Fruit fly (Drosophila melanogaster): Measurements from ENCODE around the gene CG15213.

Gene CG15213

DNA sequence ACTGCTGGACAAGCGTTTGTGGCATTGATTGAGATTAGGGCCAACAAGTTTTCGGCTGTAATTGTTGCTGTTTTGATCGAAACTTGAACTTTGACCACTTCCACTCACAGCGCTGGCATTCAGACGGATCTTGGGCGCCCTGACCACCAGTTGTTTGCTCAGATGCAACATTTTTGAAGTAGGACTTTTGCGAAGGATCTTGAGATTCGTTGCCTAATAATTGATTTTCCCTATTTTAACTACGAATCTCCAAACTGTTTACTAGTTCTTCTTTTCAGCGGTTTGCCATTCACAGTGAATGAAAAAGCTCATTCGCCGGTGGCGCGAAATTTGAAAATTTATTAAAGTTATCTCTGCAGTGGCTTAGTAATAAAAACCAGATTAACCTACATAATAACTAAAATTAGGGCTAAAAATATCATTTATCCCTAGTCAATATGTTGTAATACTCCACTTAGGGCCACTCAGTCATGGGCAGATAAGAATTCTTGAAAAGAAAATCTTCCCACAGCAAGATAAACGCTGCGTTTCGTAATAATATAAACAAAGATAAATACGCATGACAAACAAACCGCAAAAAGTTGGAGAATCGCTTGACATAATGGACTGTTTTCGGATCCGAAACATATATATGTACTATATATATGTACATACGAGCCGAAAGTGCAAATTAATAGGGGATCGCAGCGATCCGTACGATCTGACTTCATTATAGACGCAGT lies 8.5 kb upstream of the CG15213 start, which contains the start of the genes Dhrs4 and Gdap1:
Gene Dhrs4, minus strand, starts transcription at position 267 of the 722 bp plus-strand sequence.
Gene Gdap1, plus strand, starts transcription at position 574 of the 722 bp plus-strand sequence.
- TF ChIP-seq h (optimal IDR thresholded peaks at IDR 0.05) (no peak), Myc (optimal IDR thresholded peaks at IDR 0.05) (no peak), psq (optimal IDR thresholded peaks at IDR 0.05) (no peak), ttk (optimal IDR thresholded peaks at IDR 0.05) (no peak), Sin3A (optimal IDR thresholded peaks at IDR 0.05) (no peak), insv (optimal IDR thresholded peaks at IDR 0.05) (no peak)

DNA sequence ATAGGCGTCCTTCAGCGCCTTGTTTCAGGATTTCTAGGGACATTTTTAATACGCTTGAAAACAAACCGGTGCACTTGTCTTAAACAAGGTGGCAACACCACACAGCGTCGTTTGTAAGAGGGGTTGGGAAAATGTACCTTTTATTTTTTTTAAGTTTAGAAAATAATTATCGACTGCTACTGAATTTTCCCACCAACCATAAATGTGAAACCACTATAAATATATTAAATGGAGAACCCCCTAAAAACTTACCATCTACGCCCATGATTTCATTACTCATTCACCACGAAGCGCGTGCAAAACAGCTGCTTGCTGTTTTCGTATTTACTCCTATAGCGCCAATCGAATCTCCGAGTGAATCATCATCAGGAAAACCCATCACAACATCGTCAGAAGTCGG lies 6.3 kb upstream of the CG15213 start, which contains the start of the genes Tcs5 and CHMP2B:
Gene Tcs5, minus strand, starts transcription at position 84 of the 400 bp plus-strand sequence.
Gene CHMP2B, plus strand, starts transcription at position 308 of the 400 bp plus-strand sequence.
- TF ChIP-seq insv (optimal IDR thresholded peaks at IDR 0.05), result no peak
- no peak for TF ChIP-seq Myc (optimal IDR thresholded peaks at IDR 0.05)
- TF ChIP-seq Sin3A (optimal IDR thresholded peaks at IDR 0.05), result no peak
- no peak for TF ChIP-seq h (optimal IDR thresholded peaks at IDR 0.05)

DNA sequence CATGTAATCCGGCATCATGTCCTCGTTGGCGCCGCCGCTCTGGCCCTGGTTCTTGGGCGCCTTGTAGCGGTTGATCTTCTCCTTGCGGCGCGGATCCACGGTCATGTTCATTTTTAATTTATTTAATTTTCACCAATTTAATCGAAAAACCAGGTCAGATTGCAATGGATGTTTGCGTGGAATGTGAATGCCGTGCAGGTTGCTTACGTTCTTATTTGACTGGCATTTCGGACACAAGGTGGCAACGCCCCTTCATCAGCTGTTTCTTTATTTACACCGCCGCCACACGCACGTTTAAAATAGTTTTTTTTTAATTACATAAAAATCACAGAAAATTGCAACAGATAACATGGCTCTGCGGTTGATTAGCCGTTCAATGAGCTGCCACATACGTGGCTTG lies 3.1 kb upstream of the CG15213 start, which contains the start of the genes CG10674 and CG4611:
Gene CG10674, minus strand, starts transcription at position 170 of the 400 bp plus-strand sequence.
Gene CG4611, plus strand, starts transcription at position 254 of the 400 bp plus-strand sequence.
- TF ChIP-seq Myc (optimal IDR thresholded peaks at IDR 0.05) (no peak), psq (optimal IDR thresholded peaks at IDR 0.05) (no peak), h (optimal IDR thresholded peaks at IDR 0.05) (no peak), insv (optimal IDR thresholded peaks at IDR 0.05) (no peak), Sin3A (optimal IDR thresholded peaks at IDR 0.05) (no peak), ttk (optimal IDR thresholded peaks at IDR 0.05) (no peak)

DNA sequence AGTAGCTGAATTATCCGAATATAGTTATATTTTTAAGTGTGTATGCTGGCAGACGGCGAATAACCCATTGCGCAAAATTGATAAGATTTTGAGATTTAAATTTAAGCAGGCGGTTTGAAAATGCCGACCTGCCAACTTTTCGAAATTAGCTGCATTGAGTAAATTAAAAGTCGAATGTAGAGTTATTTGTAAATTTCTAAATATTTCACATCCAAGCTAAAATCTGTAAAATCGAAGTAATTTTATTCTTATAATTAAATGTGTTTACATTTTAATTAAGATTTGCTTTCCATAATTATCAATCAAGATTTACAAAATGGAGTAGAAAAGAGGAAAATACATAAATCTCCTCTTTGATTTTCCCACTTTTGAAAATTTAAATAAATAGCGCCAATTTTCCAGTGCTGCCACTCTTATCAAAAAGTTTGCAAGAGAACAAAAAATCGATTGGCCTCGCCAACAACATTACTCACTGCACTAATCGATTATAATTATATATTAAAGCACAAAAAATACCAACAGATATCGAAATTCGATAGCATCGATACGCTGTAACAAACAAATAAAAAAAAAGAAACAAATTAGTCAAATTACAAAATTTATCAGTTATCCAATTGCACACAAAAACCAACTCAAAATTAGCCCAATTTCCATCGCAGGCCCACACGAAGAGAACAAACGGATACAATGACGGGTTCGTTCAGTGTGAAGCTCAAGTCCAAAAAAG lies 847 bp upstream of the CG15213 start, which contains the start of gene Yod1:
Gene Yod1, plus strand, starts transcription at position 168 of the 727 bp plus-strand sequence.
- TF ChIP-seq Myc (optimal IDR thresholded peaks at IDR 0.05) (no peak), psq (optimal IDR thresholded peaks at IDR 0.05) (no peak), ttk (optimal IDR thresholded peaks at IDR 0.05) (no peak), h (optimal IDR thresholded peaks at IDR 0.05) (no peak), Sin3A (optimal IDR thresholded peaks at IDR 0.05) (no peak), insv (optimal IDR thresholded peaks at IDR 0.05) (no peak)

DNA sequence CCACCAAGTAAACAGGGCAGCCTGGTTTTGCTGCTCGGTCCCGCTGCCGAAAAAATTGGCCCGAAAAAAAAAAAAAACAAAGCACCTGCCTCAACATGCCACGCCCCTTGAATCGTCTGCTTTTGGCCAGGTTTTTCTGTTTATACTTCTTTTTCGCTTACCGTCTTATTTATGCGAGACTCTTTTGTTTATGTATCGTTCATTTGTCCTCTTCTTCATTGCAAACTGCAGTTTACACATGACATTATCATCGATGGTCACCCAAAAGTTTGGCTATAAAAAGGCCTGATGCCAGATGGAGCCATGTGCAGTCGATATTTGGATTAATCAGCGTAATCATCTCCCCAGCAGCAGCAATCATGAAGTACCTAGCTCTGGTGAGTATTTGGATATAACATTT lies 1.8 kb downstream of the CG15213 start, which contains the start of gene CG15212:
Gene CG15212, plus strand, starts transcription at position 301 of the 400 bp plus-strand sequence.
- TF ChIP-seq insv (optimal IDR thresholded peaks at IDR 0.05) (no peak), psq (optimal IDR thresholded peaks at IDR 0.05) (no peak), Sin3A (optimal IDR thresholded peaks at IDR 0.05) (no peak), ttk (optimal IDR thresholded peaks at IDR 0.05) (no peak), Myc (optimal IDR thresholded peaks at IDR 0.05) (no peak), h (optimal IDR thresholded peaks at IDR 0.05) (no peak)

DNA sequence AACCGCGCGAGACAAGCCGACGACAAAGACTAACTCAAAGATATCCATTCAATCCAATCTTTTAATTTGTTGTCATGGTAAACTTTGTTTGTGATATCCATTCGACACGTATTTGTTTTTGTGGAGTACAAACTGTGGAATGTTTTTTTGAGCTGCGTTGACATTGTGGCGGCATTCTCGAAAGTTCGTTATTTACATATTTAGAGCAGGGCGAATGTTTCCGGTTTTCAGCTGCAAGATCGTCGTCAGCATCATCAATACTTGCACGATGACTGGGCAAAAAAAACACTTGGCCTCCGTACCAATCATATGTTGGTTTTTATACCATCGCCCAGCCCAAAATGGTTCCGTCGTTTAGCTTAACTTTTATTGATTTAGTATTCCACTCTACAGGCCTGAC lies 2.5 kb downstream of the CG15213 start:
- TF ChIP-seq h (optimal IDR thresholded peaks at IDR 0.05), result no peak
- no peak for TF ChIP-seq ttk (optimal IDR thresholded peaks at IDR 0.05)
- TF ChIP-seq Myc (optimal IDR thresholded peaks at IDR 0.05), result no peak
- TF ChIP-seq insv (optimal IDR thresholded peaks at IDR 0.05), result no peak
- TF ChIP-seq psq (optimal IDR thresholded peaks at IDR 0.05), result no peak
- TF ChIP-seq Sin3A (optimal IDR thresholded peaks at IDR 0.05), result no peak

DNA sequence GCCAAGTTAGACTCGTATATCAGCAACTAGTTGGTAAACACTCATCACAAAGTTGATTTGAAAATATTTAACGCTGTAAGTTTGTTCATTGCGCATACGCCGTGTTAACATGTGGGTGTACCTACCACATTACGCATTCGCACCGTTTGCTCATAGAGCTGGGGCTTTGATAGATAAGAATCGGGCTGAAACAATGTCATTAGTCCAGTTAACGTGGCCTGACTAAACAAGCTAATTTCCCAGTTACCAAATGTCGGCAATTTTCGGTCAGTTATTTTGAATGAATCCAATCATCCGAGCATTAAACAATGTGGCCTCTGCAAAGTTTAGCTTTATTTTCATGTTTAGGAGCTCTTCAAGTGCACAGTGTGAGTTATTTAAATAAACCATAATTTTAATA lies 3.8 kb downstream of the CG15213 start, which contains the start of gene CG4597:
Gene CG4597, plus strand, starts transcription at position 301 of the 400 bp plus-strand sequence.
- TF ChIP-seq insv (optimal IDR thresholded peaks at IDR 0.05) (no peak), psq (optimal IDR thresholded peaks at IDR 0.05) (no peak), Sin3A (optimal IDR thresholded peaks at IDR 0.05) (no peak), h (optimal IDR thresholded peaks at IDR 0.05) (no peak), ttk (optimal IDR thresholded peaks at IDR 0.05) (no peak), Myc (optimal IDR thresholded peaks at IDR 0.05) (no peak)

DNA sequence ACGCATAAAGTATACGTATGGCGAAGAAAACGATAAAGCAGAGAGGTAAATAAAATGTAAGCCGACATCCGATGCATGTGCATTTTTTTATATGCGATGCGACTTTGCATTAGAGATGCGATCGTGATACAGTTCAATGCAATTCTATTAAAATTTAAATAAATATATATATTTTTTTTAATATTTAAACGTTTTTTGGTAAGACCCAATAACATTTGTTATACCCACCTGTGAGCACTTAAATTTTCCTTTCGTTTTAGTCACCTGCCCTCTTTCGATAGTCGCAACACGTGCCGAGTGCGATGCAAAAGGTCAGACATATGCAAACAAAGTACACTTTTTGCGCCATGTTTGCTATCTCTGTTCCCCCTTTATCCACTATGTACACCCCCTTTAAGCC lies 4.8 kb downstream of the CG15213 start:
- TF ChIP-seq Myc (optimal IDR thresholded peaks at IDR 0.05) (no peak), insv (optimal IDR thresholded peaks at IDR 0.05) (no peak), h (optimal IDR thresholded peaks at IDR 0.05) (no peak), ttk (optimal IDR thresholded peaks at IDR 0.05) (no peak), Sin3A (optimal IDR thresholded peaks at IDR 0.05) (no peak), psq (optimal IDR thresholded peaks at IDR 0.05) (no peak)

DNA sequence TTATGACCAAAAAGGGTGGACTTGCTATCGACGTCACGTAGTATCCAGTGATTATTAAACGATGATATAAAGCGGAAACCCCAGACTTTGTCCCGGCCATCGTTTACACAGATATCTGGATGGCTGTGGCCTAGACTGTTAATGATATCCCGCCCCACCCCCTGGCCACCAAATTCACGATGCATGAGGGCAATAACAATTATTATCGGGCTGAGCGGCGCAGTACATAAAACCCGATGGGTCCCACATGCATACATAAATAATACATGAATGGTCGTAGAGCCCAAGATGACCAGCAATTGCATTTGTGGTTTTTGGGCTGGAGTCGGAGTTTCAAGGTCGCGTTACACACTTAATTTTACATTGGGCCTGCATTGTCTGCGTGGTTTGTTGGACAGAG lies 5.4 kb downstream of the CG15213 start:
- no peak for TF ChIP-seq Sin3A (optimal IDR thresholded peaks at IDR 0.05)

DNA sequence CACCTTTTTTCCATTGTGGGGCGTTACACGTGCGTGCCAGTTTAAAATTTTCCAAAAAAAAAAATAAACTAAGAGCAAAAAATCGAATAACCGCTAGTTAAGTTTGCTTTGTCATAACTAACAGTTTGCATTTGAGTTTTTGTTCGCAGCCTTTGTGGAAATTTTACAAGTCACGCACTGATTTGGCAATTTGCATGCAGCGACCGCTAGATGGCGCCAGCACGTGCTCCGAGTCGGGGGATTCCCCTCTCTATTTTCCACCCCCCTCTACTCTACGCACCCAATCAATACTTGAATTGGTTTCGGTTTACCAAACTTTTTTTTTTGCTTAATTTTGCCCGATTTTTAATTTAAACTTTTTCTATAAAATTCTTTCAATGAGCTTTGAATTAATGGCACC lies 7.8 kb downstream of the CG15213 start:
- no peak for TF ChIP-seq Sin3A (optimal IDR thresholded peaks at IDR 0.05)
- no peak for TF ChIP-seq h (optimal IDR thresholded peaks at IDR 0.05)
- TF ChIP-seq ttk (optimal IDR thresholded peaks at IDR 0.05), result no peak
- no peak for TF ChIP-seq Myc (optimal IDR thresholded peaks at IDR 0.05)
- no peak for TF ChIP-seq insv (optimal IDR thresholded peaks at IDR 0.05)
- no peak for TF ChIP-seq psq (optimal IDR thresholded peaks at IDR 0.05)

DNA sequence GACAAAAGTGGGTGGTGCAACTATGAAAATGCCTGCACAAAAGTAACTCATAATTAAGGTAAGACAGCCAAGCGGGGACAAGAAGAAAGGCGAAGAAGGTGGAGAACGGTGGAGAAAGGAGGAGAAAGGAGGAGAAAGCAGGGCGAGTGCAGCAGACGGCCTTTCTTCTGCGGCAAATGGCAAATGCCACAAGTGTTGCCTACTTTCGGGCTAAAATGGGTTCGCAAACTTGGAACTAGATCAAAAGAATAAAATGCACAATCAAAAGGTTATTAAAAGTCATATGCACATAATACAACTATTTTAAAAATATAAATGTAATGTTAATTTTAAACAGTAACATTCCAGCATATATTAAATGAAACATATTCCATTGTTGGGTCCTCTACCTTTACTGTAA lies 31.0 kb downstream of the CG15213 start:
- TF ChIP-seq Myc (optimal IDR thresholded peaks at IDR 0.05) (no peak), ttk (optimal IDR thresholded peaks at IDR 0.05) (no peak), Sin3A (optimal IDR thresholded peaks at IDR 0.05) (no peak), insv (optimal IDR thresholded peaks at IDR 0.05) (no peak), h (optimal IDR thresholded peaks at IDR 0.05) (no peak), psq (optimal IDR thresholded peaks at IDR 0.05) (no peak)

DNA sequence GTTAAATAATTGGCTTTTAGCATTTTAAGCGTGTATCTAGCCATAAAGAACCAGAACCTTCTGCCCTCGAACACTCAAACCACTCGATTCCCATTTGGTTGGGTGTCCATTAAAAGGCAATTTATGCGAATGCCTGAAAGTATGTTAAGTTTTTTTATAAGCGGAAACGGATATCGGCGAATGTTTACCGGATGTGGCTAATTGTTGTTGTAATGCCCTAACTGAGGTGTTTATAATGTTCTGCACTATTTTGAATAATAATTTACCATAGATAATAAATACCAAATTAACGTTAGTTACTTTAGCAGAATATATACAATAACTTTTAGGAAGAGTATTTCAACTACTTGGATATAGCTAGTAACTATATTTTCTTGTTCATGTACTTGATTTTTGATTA lies 36.3 kb downstream of the CG15213 start:
- TF ChIP-seq Myc (optimal IDR thresholded peaks at IDR 0.05) (no peak), Sin3A (optimal IDR thresholded peaks at IDR 0.05) (no peak), h (optimal IDR thresholded peaks at IDR 0.05) (no peak), psq (optimal IDR thresholded peaks at IDR 0.05) (no peak), insv (optimal IDR thresholded peaks at IDR 0.05) (no peak), ttk (optimal IDR thresholded peaks at IDR 0.05) (no peak)
